Worm (Caenorhabditis elegans): ENCODE results near the gene C44H9.4.

- TF ChIP-seq ama-1 (optimal IDR thresholded peaks at IDR 0.05) (no peak), ets-7 (tag; optimal IDR thresholded peaks at IDR 0.05) (no peak), tra-4 (tag; optimal IDR thresholded peaks at IDR 0.05) (no peak), ceh-36 (tag; optimal IDR thresholded peaks at IDR 0.05) (no peak), F13C5.2 (tag; optimal IDR thresholded peaks at IDR 0.05) (no peak), sea-1 (GFP tag; conservative IDR thresholded peaks at IDR 0.05) (no peak), hmbx-1 (tag; optimal IDR thresholded peaks at IDR 0.05) (no peak), tbx-37 (GFP tag; conservative IDR thresholded peaks at IDR 0.05) (no peak), tbx-11 (GFP tag; IDR thresholded peaks at IDR 0.05) (no peak), scrt-1 (GFP tag; IDR thresholded peaks at IDR 0.05) (no peak), pes-1 (GFP tag; IDR thresholded peaks at IDR 0.05) (no peak), hnd-1 (tag; optimal IDR thresholded peaks at IDR 0.05) (no peak), aly-1 (tag; optimal IDR thresholded peaks at IDR 0.05) (no peak)
These were observed 35.3 kb downstream of the C44H9.4 start for ce11 chrV:12870740-12871139.
